Worm (Caenorhabditis elegans): Measurements from ENCODE around the gene moma-1.
A peak's percentile ranks its signal among the peaks of the same experiment; 100 is the strongest.

Gene moma-1

DNA sequence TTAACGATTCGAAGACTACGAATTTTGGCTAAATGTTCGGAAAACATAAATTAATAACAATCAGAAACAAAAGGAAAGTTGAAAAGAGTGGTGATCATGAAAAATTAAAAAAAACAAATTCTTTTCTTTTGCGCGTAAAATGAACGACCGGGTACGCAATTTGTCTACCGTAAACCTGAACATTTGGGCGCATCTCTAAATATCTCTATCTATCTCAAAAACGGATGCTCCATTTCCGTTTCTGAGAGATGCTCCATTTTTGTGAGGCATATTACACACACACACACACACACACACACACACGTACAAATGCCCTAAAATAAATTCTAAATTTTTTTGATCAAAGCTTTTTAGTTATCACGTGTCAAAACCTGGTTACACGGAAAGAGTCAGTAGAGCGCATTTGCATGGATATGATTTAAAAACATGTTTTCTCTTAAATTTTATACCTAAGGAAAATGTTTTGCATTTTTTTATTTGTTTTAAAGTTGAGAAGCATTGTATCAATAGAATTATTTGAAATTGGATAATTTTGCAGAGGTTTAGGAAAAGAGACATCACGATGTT, 36.9 kb upstream of the moma-1 start:
- TF ChIP-seq lin-38 (GFP tag; IDR thresholded peaks at IDR 0.05), result peak; percentile 44
- TF ChIP-seq daf-16 (GFP tag; optimal IDR thresholded peaks at IDR 0.05), result no peak
- TF ChIP-seq daf-16 (tag; optimal IDR thresholded peaks at IDR 0.05), result peak; percentile 26
- no peak for TF ChIP-seq sdz-12 (GFP tag; optimal IDR thresholded peaks at IDR 0.05)
- TF ChIP-seq hmg-1.1 (GFP tag; IDR thresholded peaks at IDR 0.05), result no peak
- TF ChIP-seq mes-2 (tag; optimal IDR thresholded peaks at IDR 0.05; ENCODE audit: poor library complexity, severe bottlenecking), result no peak
- TF ChIP-seq tag-97 (GFP tag; IDR thresholded peaks at IDR 0.05), result no peak
- peak; percentile 50 for TF ChIP-seq hlh-30 (tag; optimal IDR thresholded peaks at IDR 0.05; ENCODE audit: insufficient read depth)
- no peak for TF ChIP-seq php-3 (GFP tag; IDR thresholded peaks at IDR 0.05)
- TF ChIP-seq lsy-2 (tag; optimal IDR thresholded peaks at IDR 0.05), result peak in 1 of 2 experiments; percentile 52
- TF ChIP-seq T20F7.1 (GFP tag; optimal IDR thresholded peaks at IDR 0.05), result peak; percentile 23

DNA sequence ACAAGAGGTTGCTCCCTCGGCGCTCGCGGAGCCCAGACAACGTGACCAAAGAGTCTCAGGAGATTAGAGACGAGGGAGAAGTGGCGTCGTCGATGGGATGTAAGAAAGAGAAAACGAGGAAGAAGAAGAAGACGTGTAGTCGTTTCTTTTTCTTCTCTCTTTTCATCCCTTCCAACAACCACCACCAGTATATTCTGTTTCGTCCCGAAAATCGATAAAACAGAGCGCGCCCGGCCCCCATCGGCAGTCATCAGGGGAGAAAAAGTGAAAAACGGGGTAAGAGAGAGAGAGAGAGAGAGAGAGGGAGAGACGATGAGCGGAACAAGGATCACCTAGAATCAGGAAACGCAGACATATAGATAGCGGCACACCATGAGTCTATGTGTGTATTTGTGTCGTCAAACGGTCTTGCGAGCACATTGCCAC, 35.7 kb upstream of the moma-1 start:
- no peak for TF ChIP-seq nhr-10 (tag; optimal IDR thresholded peaks at IDR 0.05)
- no peak for TF ChIP-seq lin-29 (GFP tag; IDR thresholded peaks at IDR 0.05)
- no peak for TF ChIP-seq Y48G9A.11 (GFP tag; IDR thresholded peaks at IDR 0.05)
- peak; percentile 21 for TF ChIP-seq mes-2 (tag; optimal IDR thresholded peaks at IDR 0.05; ENCODE audit: poor library complexity, severe bottlenecking)
- TF ChIP-seq T20F7.1 (GFP tag; optimal IDR thresholded peaks at IDR 0.05), result peak; percentile 61
- no peak for TF ChIP-seq unc-62 (GFP tag; optimal IDR thresholded peaks at IDR 0.05 in 1 of 2)
- TF ChIP-seq unc-62 (tag; optimal IDR thresholded peaks at IDR 0.05), result no peak
- no peak for TF ChIP-seq nhr-42 (GFP tag; IDR thresholded peaks at IDR 0.05)
- no peak for TF ChIP-seq nhr-77 (tag; optimal IDR thresholded peaks at IDR 0.05)
- TF ChIP-seq mep-1 (tag; optimal IDR thresholded peaks at IDR 0.05), result peak; percentile 83
- TF ChIP-seq nhr-237 (tag; optimal IDR thresholded peaks at IDR 0.05), result no peak
- TF ChIP-seq ceh-44 (GFP tag; IDR thresholded peaks at IDR 0.05), result no peak
- no peak for TF ChIP-seq lin-1 (GFP tag; IDR thresholded peaks at IDR 0.05)
- peak; percentile 48 for TF ChIP-seq ama-1 (optimal IDR thresholded peaks at IDR 0.05)
- no peak for TF ChIP-seq nhr-41 (GFP tag; IDR thresholded peaks at IDR 0.05)
- TF ChIP-seq nhr-48 (tag; optimal IDR thresholded peaks at IDR 0.05), result no peak
- no peak for TF ChIP-seq fos-1 (tag; optimal IDR thresholded peaks at IDR 0.05)
- no peak for TF ChIP-seq F26F4.8 (GFP tag; conservative IDR thresholded peaks at IDR 0.05)
- TF ChIP-seq ces-1 (GFP tag; optimal IDR thresholded peaks at IDR 0.05), result no peak
- no peak for TF ChIP-seq ceh-62 (tag; optimal IDR thresholded peaks at IDR 0.05)
- no peak for TF ChIP-seq zfp-2 (tag; optimal IDR thresholded peaks at IDR 0.05)
- TF ChIP-seq aha-1 (tag), result peak; percentile 94
- no peak for TF ChIP-seq daf-16 (GFP tag; optimal IDR thresholded peaks at IDR 0.05)
- TF ChIP-seq daf-16 (tag; optimal IDR thresholded peaks at IDR 0.05), result peak; percentile 69
- peak; percentile 60 for TF ChIP-seq nhr-11 (tag; optimal IDR thresholded peaks at IDR 0.05)
- TF ChIP-seq snpc-1.2 (GFP tag; IDR thresholded peaks at IDR 0.05), result peak; percentile 48; the same call in 1 of the 2 replicates
- TF ChIP-seq dmd-9 (GFP tag; IDR thresholded peaks at IDR 0.05), result no peak
- TF ChIP-seq hif-1 (tag; optimal IDR thresholded peaks at IDR 0.05), result peak in 1 of 2 experiments; percentile 65
- TF ChIP-seq F37D6.2 (tag; optimal IDR thresholded peaks at IDR 0.05), result peak; percentile 70
- no peak for TF ChIP-seq R02D3.7 (tag; optimal IDR thresholded peaks at IDR 0.05)
- no peak for TF ChIP-seq F49E8.2 (tag; optimal IDR thresholded peaks at IDR 0.05; ENCODE audit: borderline replicate concordance)
- peak; percentile 84 for TF ChIP-seq ceh-28 (tag; optimal IDR thresholded peaks at IDR 0.05)
- no peak for TF ChIP-seq saeg-2 (GFP tag; IDR thresholded peaks at IDR 0.05)
- no peak for TF ChIP-seq zag-1 (tag; optimal IDR thresholded peaks at IDR 0.05)
- TF ChIP-seq mxl-3 (GFP tag; optimal IDR thresholded peaks at IDR 0.05), result peak; percentile 88
- no peak for TF ChIP-seq lin-15B (tag; optimal IDR thresholded peaks at IDR 0.05)
- no peak for TF ChIP-seq mdt-29 (GFP tag; IDR thresholded peaks at IDR 0.05)
- TF ChIP-seq madf-5 (GFP tag; IDR thresholded peaks at IDR 0.05), result no peak
- no peak for TF ChIP-seq jun-1 (tag; optimal IDR thresholded peaks at IDR 0.05)
- TF ChIP-seq set-16 (GFP tag; IDR thresholded peaks at IDR 0.05), result peak; percentile 54
- TF ChIP-seq arid-1 (GFP tag; conservative IDR thresholded peaks at IDR 0.05), result 0 out of 2 replicates have a peak, but pooled peaks have one; percentile 20
- TF ChIP-seq egl-43 (GFP tag; IDR thresholded peaks at IDR 0.05), result peak; percentile 76
- TF ChIP-seq ZK546.5 (tag; optimal IDR thresholded peaks at IDR 0.05), result no peak

Data from whole organism, L4 larva.